Worm (Caenorhabditis elegans) whole organism, young adult: ENCODE measurements around the gene Y102A11A.1.

ENCODE experiments used
- C17E4.6 ChIP-seq: fragments of 200-800 bp; sonication (Bioruptor generic); IDR thresholded peaks from 2 replicates; pipeline ENCODE4 v1.3.6; 2022; ENCODE audit warnings: missing genetic modification reagents, missing genetic modification characterization, missing compliant biosample characterization
- F33H1.4 ChIP-seq: fragments of 200-800 bp; sonication (Bioruptor generic); IDR thresholded peaks from 2 replicates; pipeline ENCODE4 v1.3.6; 2022; ENCODE audit warnings: missing genetic modification reagents, missing genetic modification characterization, missing compliant biosample characterization
- F39B2.1 ChIP-seq: fragments of 200-800 bp; sonication (Bioruptor generic); IDR thresholded peaks from 2 replicates; pipeline ENCODE4 v1.3.6; 2022; ENCODE audit warnings: missing genetic modification reagents, missing genetic modification characterization, missing compliant biosample characterization
- F57C9.4 ChIP-seq: sonication (generic microtip); optimal IDR thresholded peaks from 2 replicates; lab custom pipeline; 2017; ENCODE audit warnings: mild to moderate bottlenecking, missing genetic modification characterization, missing compliant biosample characterization
- K12H6.12 ChIP-seq: fragments of 200-800 bp; sonication (Bioruptor generic); optimal IDR thresholded peaks from 2 replicates; lab custom pipeline; 2018; ENCODE audit warnings: mild to moderate bottlenecking, missing genetic modification characterization, missing compliant biosample characterization
- Y53F4B.3 ChIP-seq: fragments of 200-800 bp; sonication (Bioruptor generic); IDR thresholded peaks from 2 replicates; pipeline ENCODE4 v1.3.6; 2022; ENCODE audit warnings: missing genetic modification reagents, missing genetic modification characterization, missing compliant biosample characterization
- Y67H2A.10 ChIP-seq: fragments of 200-800 bp; sonication (Bioruptor generic); conservative IDR thresholded peaks from 2 replicates; pipeline ENCODE4 v1.3.6; 2022; ENCODE audit warnings: missing genetic modification reagents, missing genetic modification characterization, missing compliant biosample characterization
- Y95B8A.8 ChIP-seq: fragments of 200-800 bp; sonication (Bioruptor generic); IDR thresholded peaks from 2 replicates; pipeline ENCODE4 v1.3.6; 2022; ENCODE audit warnings: missing genetic modification reagents, missing genetic modification characterization, missing compliant biosample characterization
- ZK185.1 ChIP-seq: sonication (generic microtip); optimal IDR thresholded peaks from 2 replicates; lab custom pipeline; 2016; ENCODE audit warnings: mild to moderate bottlenecking, missing genetic modification characterization, missing compliant biosample characterization; ENCODE audit not compliant: poor library complexity, severe bottlenecking
- aptf-3 ChIP-seq: fragments of 200-800 bp; sonication (Bioruptor generic); IDR thresholded peaks from 2 replicates; pipeline ENCODE4 v1.3.6; 2022; ENCODE audit warnings: missing genetic modification characterization, missing compliant biosample characterization
- bed-2 ChIP-seq: fragments of 200-800 bp; sonication (Bioruptor generic); IDR thresholded peaks from 2 replicates; pipeline ENCODE4 v1.3.6; 2022; ENCODE audit warnings: missing genetic modification reagents, missing genetic modification characterization, missing compliant biosample characterization
- ceh-58 ChIP-seq: fragments of 200-800 bp; sonication (Bioruptor generic); IDR thresholded peaks from 2 replicates; pipeline ENCODE4 v1.3.6; 2022; ENCODE audit warnings: missing genetic modification characterization, missing compliant biosample characterization
- ceh-91 ChIP-seq: fragments of 200-800 bp; sonication (Bioruptor generic); IDR thresholded peaks from 2 replicates; pipeline ENCODE4 v1.3.6; 2022; ENCODE audit warnings: missing genetic modification reagents, missing genetic modification characterization, missing compliant biosample characterization
- dpff-1 ChIP-seq: sonication (generic microtip); optimal IDR thresholded peaks from 2 replicates; lab custom pipeline; 2017; ENCODE audit warnings: mild to moderate bottlenecking, missing genetic modification characterization, missing compliant biosample characterization
- efl-1 ChIP-seq: fragments of 150-350 bp; optimal IDR thresholded peaks from 2 replicates; lab custom pipeline; 2014; ENCODE audit warnings: missing biosample characterization, missing genetic modification reagents, missing genetic modification characterization
- egrh-3 ChIP-seq: fragments of 200-800 bp; sonication (Bioruptor generic); IDR thresholded peaks from 2 replicates; pipeline ENCODE4 v1.3.6; 2022; ENCODE audit warnings: missing genetic modification reagents, missing genetic modification characterization, missing compliant biosample characterization
- fkh-3 ChIP-seq: sonication (generic microtip); optimal IDR thresholded peaks from 2 replicates; lab custom pipeline; 2016; ENCODE audit warnings: mild to moderate bottlenecking, missing genetic modification characterization, missing compliant biosample characterization
- him-1 ChIP-seq: sonication (generic microtip); optimal IDR thresholded peaks from 2 replicates; lab custom pipeline; 2016; ENCODE audit warnings: missing genotype, missing genetic modification reagents, missing genetic modification characterization, missing compliant biosample characterization
- hmg-20 ChIP-seq: fragments of 200-800 bp; sonication (Bioruptor generic); IDR thresholded peaks from 2 replicates; pipeline ENCODE4 v1.3.6; 2022; ENCODE audit warnings: missing genetic modification reagents, missing genetic modification characterization, missing compliant biosample characterization
- hsf-1 ChIP-seq: fragments of 200-800 bp; sonication (Bioruptor generic); IDR thresholded peaks from 2 replicates; pipeline ENCODE4 v1.3.6; 2022; ENCODE audit warnings: missing genetic modification reagents, missing genetic modification characterization, missing compliant biosample characterization
- let-607 ChIP-seq, 2 experiments: fragments of 200-800 bp in 1 of 2; sonication (Bioruptor generic) in 1 of 2; sonication (generic microtip) in 1 of 2; optimal IDR thresholded peaks; 2 replicates each; lab custom pipeline; 2016 to 2018; ENCODE audit warnings: mild to moderate bottlenecking in 2 of 2, missing compliant biosample characterization in 2 of 2, missing genetic modification characterization in 2 of 2, moderate library complexity in 2 of 2, missing genotype in 1 of 2
- lin-54 ChIP-seq: fragments of 200-800 bp; sonication (Bioruptor generic); optimal IDR thresholded peaks from 2 replicates; lab custom pipeline; 2018; ENCODE audit warnings: mild to moderate bottlenecking, missing genetic modification characterization, missing compliant biosample characterization
- lir-1 ChIP-seq: fragments of 200-800 bp; sonication (Bioruptor generic); conservative IDR thresholded peaks from 2 replicates; pipeline ENCODE4 v1.3.6; 2022; ENCODE audit warnings: missing genetic modification reagents, missing genetic modification characterization, missing compliant biosample characterization
- madf-3 ChIP-seq: fragments of 200-800 bp; sonication (Bioruptor generic); IDR thresholded peaks from 2 replicates; pipeline ENCODE4 v1.3.6; 2022; ENCODE audit warnings: missing genetic modification reagents, missing genetic modification characterization, missing compliant biosample characterization
- madf-6 ChIP-seq: fragments of 200-800 bp; sonication (Bioruptor generic); IDR thresholded peaks from 2 replicates; pipeline ENCODE4 v1.3.6; 2022; ENCODE audit warnings: missing genetic modification reagents, missing genetic modification characterization, missing compliant biosample characterization
- madf-8 ChIP-seq: fragments of 200-800 bp; sonication (Bioruptor generic); conservative IDR thresholded peaks from 2 replicates; pipeline ENCODE4 v1.3.6; 2022; ENCODE audit warnings: missing genetic modification reagents, missing genetic modification characterization, missing compliant biosample characterization
- mcd-1 ChIP-seq: fragments of 200-800 bp; sonication (Bioruptor generic); IDR thresholded peaks from 2 replicates; pipeline ENCODE4 v1.3.6; 2022; ENCODE audit warnings: missing genetic modification reagents, missing genetic modification characterization, missing compliant biosample characterization
- nfya-2 ChIP-seq: fragments of 200-800 bp; sonication (Bioruptor generic); IDR thresholded peaks from 2 replicates; pipeline ENCODE4 v1.3.6; 2022; ENCODE audit warnings: missing genetic modification reagents, missing genetic modification characterization, missing compliant biosample characterization
- nhr-120 ChIP-seq: fragments of 200-800 bp; sonication (Bioruptor generic); IDR thresholded peaks from 2 replicates; pipeline ENCODE4 v1.3.6; 2022; ENCODE audit warnings: missing genetic modification characterization, missing compliant biosample characterization
- nhr-179 ChIP-seq: sonication (generic microtip); optimal IDR thresholded peaks from 2 replicates; lab custom pipeline; 2016; ENCODE audit warnings: mild to moderate bottlenecking, missing genetic modification characterization, missing compliant biosample characterization
- nhr-27 ChIP-seq: fragments of 200-800 bp; sonication (Bioruptor generic); optimal IDR thresholded peaks from 2 replicates; lab custom pipeline; 2018; ENCODE audit warnings: mild to moderate bottlenecking, missing genetic modification characterization, moderate library complexity, missing compliant biosample characterization
- nhr-80 ChIP-seq: sonication (generic microtip); optimal IDR thresholded peaks from 2 replicates; lab custom pipeline; 2016; ENCODE audit warnings: missing genetic modification characterization, missing compliant biosample characterization
- pbrm-1 ChIP-seq: fragments of 200-800 bp; sonication (Bioruptor generic); IDR thresholded peaks from 2 replicates; pipeline ENCODE4 v1.3.6; 2022; ENCODE audit warnings: missing genetic modification reagents, missing genetic modification characterization, missing compliant biosample characterization
- snpc-3.4 ChIP-seq: sonication (generic microtip); optimal IDR thresholded peaks from 2 replicates; lab custom pipeline; 2017; ENCODE audit warnings: missing genetic modification characterization, mild to moderate bottlenecking, missing compliant biosample characterization, antibody characterized with exemption, moderate library complexity, missing genotype, missing genetic modification reagents
- unc-130 ChIP-seq: sonication (generic microtip); optimal IDR thresholded peaks from 2 replicates; lab custom pipeline; 2016; ENCODE audit warnings: missing genetic modification reagents, missing genetic modification characterization, missing compliant biosample characterization
- unc-62 ChIP-seq: fragments of 150-350 bp; optimal IDR thresholded peaks from 2 replicates; lab custom pipeline; 2014; ENCODE audit warnings: missing biosample characterization, missing genetic modification reagents, missing genetic modification characterization
- zfh-2 ChIP-seq: fragments of 200-800 bp; sonication (Bioruptor generic); conservative IDR thresholded peaks from 2 replicates; pipeline ENCODE4 v1.3.6; 2022; ENCODE audit warnings: missing genetic modification reagents, missing genetic modification characterization, missing compliant biosample characterization
- ztf-22 ChIP-seq: fragments of 200-800 bp; sonication (Bioruptor generic); optimal IDR thresholded peaks from 2 replicates; lab custom pipeline; 2018; ENCODE audit warnings: mild to moderate bottlenecking, missing genetic modification characterization, moderate library complexity, missing compliant biosample characterization
- ztf-25 ChIP-seq: fragments of 200-800 bp; sonication (Bioruptor generic); IDR thresholded peaks from 2 replicates; pipeline ENCODE4 v1.3.6; 2022; ENCODE audit warnings: missing genetic modification reagents, missing genetic modification characterization, missing compliant biosample characterization
- ztf-6 ChIP-seq: fragments of 200-800 bp; sonication (Bioruptor generic); IDR thresholded peaks from 2 replicates; pipeline ENCODE4 v1.3.6; 2022; ENCODE audit warnings: missing genetic modification reagents, missing genetic modification characterization, missing compliant biosample characterization

Gene Y102A11A.1

ce11 chrX:2047208-2047946, 4.2 kb upstream of the Y102A11A.1 start:
- TF ChIP-seq C17E4.6 (GFP tag; lab: Robert Waterston, UW), result no peak
- TF ChIP-seq zfh-2 (GFP tag; lab: Robert Waterston, UW), result no peak
- no peak for TF ChIP-seq ZK185.1
- TF ChIP-seq Y95B8A.8 (GFP tag; lab: Robert Waterston, UW), result no peak
- TF ChIP-seq let-607 (tag; optimal IDR thresholded peaks at IDR 0.05; lab: Kevin White, UChicago), result no peak
- no peak for TF ChIP-seq ceh-58 (GFP tag; lab: Robert Waterston, UW)
- TF ChIP-seq nhr-27 (tag; lab: Kevin White, UChicago), result no peak
- no peak for TF ChIP-seq ceh-91 (GFP tag; lab: Robert Waterston, UW)
- no peak for TF ChIP-seq nhr-80 (tag; lab: Kevin White, UChicago)
- TF ChIP-seq, all 124 proteins: peak for 0

ce11 chrX:2048865-2049405, 2.7 kb upstream of the Y102A11A.1 start:
- TF ChIP-seq K12H6.12 (tag; lab: Kevin White, UChicago), result no peak
- TF ChIP-seq mcd-1 (GFP tag; lab: Robert Waterston, UW), result no peak
- TF ChIP-seq unc-62 (GFP tag; lab: Kevin White, UChicago), result no peak
- no peak for TF ChIP-seq snpc-3.4 (tag; lab: Kevin White, UChicago)
- no peak for TF ChIP-seq fkh-3
- TF ChIP-seq ztf-22 (GFP tag; lab: Kevin White, UChicago), result no peak
- TF ChIP-seq, all 124 proteins: peak for 0

ce11 chrX:2050212-2050611, 1.4 kb upstream of the Y102A11A.1 start:
- TF ChIP-seq madf-6 (GFP tag; lab: Robert Waterston, UW) (no peak), mcd-1 (GFP tag; lab: Robert Waterston, UW) (no peak), nhr-179 (tag; lab: Kevin White, UChicago) (no peak), lin-54 (GFP tag; lab: Kevin White, UChicago) (no peak), lir-1 (GFP tag; lab: Robert Waterston, UW) (no peak), ztf-6 (GFP tag; lab: Robert Waterston, UW) (no peak), him-1 (tag; lab: Kevin White, UChicago) (no peak), unc-130 (GFP tag; lab: Kevin White, UChicago) (no peak), F57C9.4 (tag; lab: Kevin White, UChicago) (no peak), efl-1 (GFP tag; lab: Kevin White, UChicago) (no peak), dpff-1 (tag; lab: Kevin White, UChicago) (no peak), madf-3 (GFP tag; lab: Robert Waterston, UW) (no peak)
- TF ChIP-seq, all 124 proteins: peak for 0

DNA sequence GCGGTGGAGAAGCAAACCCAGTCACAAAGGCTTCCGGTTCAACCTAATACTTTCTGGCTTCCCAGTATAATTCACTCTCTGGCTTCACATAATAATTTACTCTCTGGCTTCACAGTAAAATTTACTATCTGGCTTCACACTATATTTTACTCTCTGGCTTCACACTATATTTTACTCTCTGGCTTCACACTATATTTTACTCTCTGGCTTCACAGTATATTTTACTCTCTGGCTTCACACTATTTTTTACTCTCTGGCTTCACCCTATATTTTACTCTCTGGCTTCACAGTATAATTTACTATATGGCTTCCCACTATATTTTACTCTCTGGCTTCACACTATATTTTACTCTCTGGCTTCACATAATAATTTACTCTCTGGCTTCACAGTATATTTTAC, 5.3 kb downstream of the Y102A11A.1 start:
- TF ChIP-seq egrh-3 (GFP tag; lab: Robert Waterston, UW), result peak; percentile 90
- peak; percentile 61; the same call in 1 of the 2 replicates for TF ChIP-seq Y53F4B.3 (GFP tag; lab: Robert Waterston, UW)

DNA sequence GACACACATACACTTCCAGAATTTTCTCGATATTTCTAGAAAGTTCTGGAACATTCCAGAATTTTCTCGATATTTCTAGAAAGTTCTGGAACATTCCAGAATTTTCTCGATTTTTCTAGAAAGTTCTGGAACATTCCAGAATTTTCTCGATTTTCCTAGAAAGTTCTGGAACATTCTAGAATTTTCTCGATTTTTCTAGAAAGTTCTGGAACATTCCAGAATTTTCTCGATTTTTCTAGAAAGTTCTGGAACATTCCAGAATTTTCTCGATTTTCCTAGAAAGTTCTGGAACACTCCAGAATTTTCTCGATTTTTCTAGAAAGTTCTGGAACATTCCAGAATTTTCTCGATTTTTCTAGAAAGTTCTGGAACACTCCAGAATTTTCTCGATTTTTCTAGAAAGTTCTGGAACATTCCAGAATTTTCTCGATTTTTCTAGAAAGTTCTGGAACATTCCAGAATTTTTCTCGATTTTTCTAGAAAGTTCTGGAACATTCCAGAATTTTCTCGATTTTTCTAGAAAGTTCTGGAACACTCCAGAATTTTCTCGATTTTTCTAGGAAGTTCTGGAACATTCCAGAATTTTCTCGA, 6.3 kb downstream of the Y102A11A.1 start:
- TF ChIP-seq madf-8 (GFP tag; lab: Robert Waterston, UW), result 0 out of 2 replicates have a peak, but pooled peaks have one; percentile 8
- peak; percentile 88 for TF ChIP-seq nfya-2 (GFP tag; lab: Robert Waterston, UW)
- TF ChIP-seq hmg-20 (GFP tag; lab: Robert Waterston, UW), result peak; percentile 2; the same call in 1 of the 2 replicates
- TF ChIP-seq pbrm-1 (GFP tag; lab: Robert Waterston, UW), result peak; percentile 96
- TF ChIP-seq ztf-25 (GFP tag; lab: Robert Waterston, UW), result peak; percentile 98; the same call in 1 of the 2 replicates
- TF ChIP-seq aptf-3, result peak; percentile 98
- peak; percentile 89 for TF ChIP-seq Y67H2A.10
- TF ChIP-seq madf-6 (GFP tag; lab: Robert Waterston, UW), result peak; percentile 91
- TF ChIP-seq hsf-1, result peak; percentile 100
- TF ChIP-seq bed-2, result 0 out of 2 replicates have a peak, but pooled peaks have one; percentile 57
- peak; percentile 77 for TF ChIP-seq ceh-91 (GFP tag; lab: Robert Waterston, UW)
- peak; percentile 94 for TF ChIP-seq F39B2.1 (GFP tag; lab: Robert Waterston, UW)
- TF ChIP-seq F33H1.4 (GFP tag; lab: Robert Waterston, UW), result peak; percentile 62
- peak; percentile 87; the same call in 1 of the 2 replicates for TF ChIP-seq nhr-120 (GFP tag; lab: Robert Waterston, UW)
